Worm (Caenorhabditis elegans) whole organism, young adult: ENCODE results near the gene pnc-2.

Source experiments
- B0019.2 ChIP-seq: fragments of 200-800 bp; sonication (Bioruptor generic); conservative IDR thresholded peaks from 2 replicates; pipeline ENCODE4 v1.3.6; 2022; ENCODE audit warnings: missing genetic modification reagents, missing genetic modification characterization, missing compliant biosample characterization
- B0261.1 ChIP-seq: sonication (generic microtip); optimal IDR thresholded peaks from 2 replicates; lab custom pipeline; 2016; ENCODE audit warnings: mild to moderate bottlenecking, missing genetic modification characterization, moderate library complexity, missing compliant biosample characterization
- B0336.3 ChIP-seq: fragments of 200-800 bp; sonication (Bioruptor generic); IDR thresholded peaks from 2 replicates; pipeline ENCODE4 v1.3.6; 2022; ENCODE audit warnings: missing genetic modification characterization, missing compliant biosample characterization
- C17E4.6 ChIP-seq: fragments of 200-800 bp; sonication (Bioruptor generic); IDR thresholded peaks from 2 replicates; pipeline ENCODE4 v1.3.6; 2022; ENCODE audit warnings: missing genetic modification reagents, missing genetic modification characterization, missing compliant biosample characterization
- D2030.7 ChIP-seq: fragments of 200-800 bp; sonication (Bioruptor generic); IDR thresholded peaks from 2 replicates; pipeline ENCODE4 v1.3.6; 2022; ENCODE audit warnings: missing genetic modification reagents, missing genetic modification characterization, missing compliant biosample characterization
- F33H1.4 ChIP-seq: fragments of 200-800 bp; sonication (Bioruptor generic); IDR thresholded peaks from 2 replicates; pipeline ENCODE4 v1.3.6; 2022; ENCODE audit warnings: missing genetic modification reagents, missing genetic modification characterization, missing compliant biosample characterization
- F55B11.4 ChIP-seq: sonication (generic microtip); optimal IDR thresholded peaks from 2 replicates; lab custom pipeline; 2016; ENCODE audit warnings: missing compliant biosample characterization, missing genetic modification characterization, borderline replicate concordance; ENCODE audit not compliant: insufficient read depth
- K12H6.12 ChIP-seq: fragments of 200-800 bp; sonication (Bioruptor generic); optimal IDR thresholded peaks from 2 replicates; lab custom pipeline; 2018; ENCODE audit warnings: mild to moderate bottlenecking, missing genetic modification characterization, missing compliant biosample characterization
- T26A5.8 ChIP-seq: sonication (generic microtip); optimal IDR thresholded peaks from 2 replicates; lab custom pipeline; 2016; ENCODE audit warnings: missing genetic modification characterization, missing compliant biosample characterization
- Y53F4B.3 ChIP-seq: fragments of 200-800 bp; sonication (Bioruptor generic); IDR thresholded peaks from 2 replicates; pipeline ENCODE4 v1.3.6; 2022; ENCODE audit warnings: missing genetic modification reagents, missing genetic modification characterization, missing compliant biosample characterization
- Y53G8AR.9 ChIP-seq: fragments of 200-800 bp; sonication (Bioruptor generic); conservative IDR thresholded peaks from 2 replicates; pipeline ENCODE4 v1.3.6; 2022; ENCODE audit warnings: missing genetic modification reagents, missing genetic modification characterization, missing compliant biosample characterization
- Y79H2A.3 ChIP-seq: fragments of 200-800 bp; sonication (Bioruptor generic); conservative IDR thresholded peaks from 2 replicates; pipeline ENCODE4 v1.3.6; 2022; ENCODE audit warnings: missing genetic modification reagents, missing genetic modification characterization, missing compliant biosample characterization
- aptf-2 ChIP-seq: fragments of 200-800 bp; sonication (Bioruptor generic); conservative IDR thresholded peaks from 2 replicates; pipeline ENCODE4 v1.3.6; 2022; ENCODE audit warnings: missing genetic modification reagents, missing genetic modification characterization, missing compliant biosample characterization
- aptf-3 ChIP-seq: fragments of 200-800 bp; sonication (Bioruptor generic); IDR thresholded peaks from 2 replicates; pipeline ENCODE4 v1.3.6; 2022; ENCODE audit warnings: missing genetic modification characterization, missing compliant biosample characterization
- attf-5 ChIP-seq: fragments of 200-800 bp; sonication (Bioruptor generic); optimal IDR thresholded peaks from 2 replicates; lab custom pipeline; 2018; ENCODE audit warnings: mild to moderate bottlenecking, missing genetic modification characterization, missing compliant biosample characterization
- ccch-3 ChIP-seq: fragments of 200-800 bp; sonication (Bioruptor generic); optimal IDR thresholded peaks from 2 replicates; lab custom pipeline; 2018; ENCODE audit warnings: mild to moderate bottlenecking, missing genetic modification characterization, missing compliant biosample characterization
- cebp-2 ChIP-seq: fragments of 200-800 bp; sonication (Bioruptor generic); IDR thresholded peaks from 2 replicates; pipeline ENCODE4 v1.3.6; 2022; ENCODE audit warnings: missing genetic modification characterization, missing compliant biosample characterization
- ceh-100 ChIP-seq: fragments of 200-800 bp; sonication (Bioruptor generic); IDR thresholded peaks from 2 replicates; pipeline ENCODE4 v1.3.6; 2022; ENCODE audit warnings: missing genetic modification reagents, missing genetic modification characterization, missing compliant biosample characterization
- ceh-40 ChIP-seq: fragments of 200-800 bp; sonication (Bioruptor generic); IDR thresholded peaks from 2 replicates; pipeline ENCODE4 v1.3.6; 2022; ENCODE audit warnings: missing genetic modification characterization, missing compliant biosample characterization
- ceh-91 ChIP-seq: fragments of 200-800 bp; sonication (Bioruptor generic); IDR thresholded peaks from 2 replicates; pipeline ENCODE4 v1.3.6; 2022; ENCODE audit warnings: missing genetic modification reagents, missing genetic modification characterization, missing compliant biosample characterization
- chd-7 ChIP-seq: sonication (generic microtip); optimal IDR thresholded peaks from 2 replicates; lab custom pipeline; 2016; ENCODE audit warnings: mild to moderate bottlenecking, missing genetic modification characterization, moderate library complexity, missing compliant biosample characterization
- efl-1 ChIP-seq: fragments of 150-350 bp; optimal IDR thresholded peaks from 2 replicates; lab custom pipeline; 2014; ENCODE audit warnings: missing biosample characterization, missing genetic modification reagents, missing genetic modification characterization
- egl-18 ChIP-seq: fragments of 200-800 bp; sonication (Bioruptor generic); IDR thresholded peaks from 2 replicates; pipeline ENCODE4 v1.3.6; 2022; ENCODE audit warnings: missing genetic modification reagents, missing genetic modification characterization, missing compliant biosample characterization
- ekl-4 ChIP-seq: fragments of 200-800 bp; sonication (Bioruptor generic); IDR thresholded peaks from 2 replicates; pipeline ENCODE4 v1.3.6; 2022; ENCODE audit warnings: missing genetic modification reagents, missing genetic modification characterization, missing compliant biosample characterization
- fkh-3 ChIP-seq: sonication (generic microtip); optimal IDR thresholded peaks from 2 replicates; lab custom pipeline; 2016; ENCODE audit warnings: mild to moderate bottlenecking, missing genetic modification characterization, missing compliant biosample characterization
- gei-17 ChIP-seq: fragments of 200-800 bp; sonication (Bioruptor generic); optimal IDR thresholded peaks from 2 replicates; lab custom pipeline; 2018; ENCODE audit warnings: mild to moderate bottlenecking, missing genetic modification characterization, missing compliant biosample characterization
- hmg-1.2 ChIP-seq: fragments of 200-800 bp; sonication (Bioruptor generic); IDR thresholded peaks from 2 replicates; pipeline ENCODE4 v1.3.6; 2022; ENCODE audit warnings: missing genetic modification reagents, missing genetic modification characterization, missing compliant biosample characterization
- hrde-1 ChIP-seq: sonication (generic microtip); optimal IDR thresholded peaks from 2 replicates; lab custom pipeline; 2016; ENCODE audit warnings: missing genetic modification characterization, mild to moderate bottlenecking, missing compliant biosample characterization, moderate library complexity, missing genotype, missing genetic modification reagents, borderline replicate concordance
- hsf-1 ChIP-seq: fragments of 200-800 bp; sonication (Bioruptor generic); IDR thresholded peaks from 2 replicates; pipeline ENCODE4 v1.3.6; 2022; ENCODE audit warnings: missing genetic modification reagents, missing genetic modification characterization, missing compliant biosample characterization
- lin-40 ChIP-seq: sonication (generic microtip); optimal IDR thresholded peaks from 2 replicates; lab custom pipeline; 2016; ENCODE audit warnings: missing genetic modification characterization, mild to moderate bottlenecking, missing compliant biosample characterization, missing genotype, missing genetic modification reagents
- lir-1 ChIP-seq: fragments of 200-800 bp; sonication (Bioruptor generic); conservative IDR thresholded peaks from 2 replicates; pipeline ENCODE4 v1.3.6; 2022; ENCODE audit warnings: missing genetic modification reagents, missing genetic modification characterization, missing compliant biosample characterization
- lsy-27 ChIP-seq: sonication (generic microtip); optimal IDR thresholded peaks from 2 replicates; lab custom pipeline; 2017; ENCODE audit warnings: missing genetic modification characterization, mild to moderate bottlenecking, missing compliant biosample characterization, antibody characterized with exemption, missing genotype, borderline replicate concordance; ENCODE audit not compliant: insufficient read depth
- madf-3 ChIP-seq: fragments of 200-800 bp; sonication (Bioruptor generic); IDR thresholded peaks from 2 replicates; pipeline ENCODE4 v1.3.6; 2022; ENCODE audit warnings: missing genetic modification reagents, missing genetic modification characterization, missing compliant biosample characterization
- madf-6 ChIP-seq: fragments of 200-800 bp; sonication (Bioruptor generic); IDR thresholded peaks from 2 replicates; pipeline ENCODE4 v1.3.6; 2022; ENCODE audit warnings: missing genetic modification reagents, missing genetic modification characterization, missing compliant biosample characterization
- madf-8 ChIP-seq: fragments of 200-800 bp; sonication (Bioruptor generic); conservative IDR thresholded peaks from 2 replicates; pipeline ENCODE4 v1.3.6; 2022; ENCODE audit warnings: missing genetic modification reagents, missing genetic modification characterization, missing compliant biosample characterization
- mel-28 ChIP-seq: sonication (generic microtip); optimal IDR thresholded peaks from 2 replicates; lab custom pipeline; 2016; ENCODE audit warnings: borderline replicate concordance, mild to moderate bottlenecking, missing genetic modification characterization, missing compliant biosample characterization
- nfyb-1 ChIP-seq: fragments of 200-800 bp; sonication (Bioruptor generic); IDR thresholded peaks from 2 replicates; pipeline ENCODE4 v1.3.6; 2022; ENCODE audit warnings: missing genetic modification reagents, missing genetic modification characterization, missing compliant biosample characterization
- pbrm-1 ChIP-seq: fragments of 200-800 bp; sonication (Bioruptor generic); IDR thresholded peaks from 2 replicates; pipeline ENCODE4 v1.3.6; 2022; ENCODE audit warnings: missing genetic modification reagents, missing genetic modification characterization, missing compliant biosample characterization
- sdz-38 ChIP-seq: sonication (generic microtip); optimal IDR thresholded peaks from 2 replicates; lab custom pipeline; 2016; ENCODE audit warnings: missing genotype, missing genetic modification characterization, missing compliant biosample characterization
- snpc-4 ChIP-seq, 5 experiments: fragments of 150-350 bp in 1 of 5; sonication (generic microtip) in 4 of 5; optimal IDR thresholded peaks; 2 replicates each; lab custom pipeline; 2014 to 2018; ENCODE audit warnings: missing genetic modification characterization in 5 of 5, missing biosample characterization in 3 of 5, antibody characterized with exemption in 2 of 5, mild to moderate bottlenecking in 2 of 5, missing compliant biosample characterization in 2 of 5, missing genotype in 2 of 5, moderate library complexity in 2 of 5, missing genetic modification reagents in 1 of 5
- tbx-9 ChIP-seq: sonication (generic microtip); optimal IDR thresholded peaks from 2 replicates; lab custom pipeline; 2016; ENCODE audit warnings: borderline replicate concordance, missing genetic modification characterization, inconsistent platforms, missing compliant biosample characterization
- tlf-1 ChIP-seq: fragments of 200-800 bp; sonication (Bioruptor generic); optimal IDR thresholded peaks from 2 replicates; lab custom pipeline; 2018; ENCODE audit warnings: mild to moderate bottlenecking, missing genetic modification characterization, missing compliant biosample characterization
- zfh-2 ChIP-seq: fragments of 200-800 bp; sonication (Bioruptor generic); conservative IDR thresholded peaks from 2 replicates; pipeline ENCODE4 v1.3.6; 2022; ENCODE audit warnings: missing genetic modification reagents, missing genetic modification characterization, missing compliant biosample characterization
- ztf-28 ChIP-seq: fragments of 200-800 bp; sonication (Bioruptor generic); IDR thresholded peaks from 2 replicates; pipeline ENCODE4 v1.3.6; 2022; ENCODE audit warnings: missing genetic modification reagents, missing genetic modification characterization, missing compliant biosample characterization
- ztf-3 ChIP-seq: fragments of 200-800 bp; sonication (Bioruptor generic); optimal IDR thresholded peaks from 2 replicates; lab custom pipeline; 2018; ENCODE audit warnings: mild to moderate bottlenecking, missing genetic modification characterization, missing compliant biosample characterization
- ztf-6 ChIP-seq: fragments of 200-800 bp; sonication (Bioruptor generic); IDR thresholded peaks from 2 replicates; pipeline ENCODE4 v1.3.6; 2022; ENCODE audit warnings: missing genetic modification reagents, missing genetic modification characterization, missing compliant biosample characterization

The pnc-2 gene

DNA sequence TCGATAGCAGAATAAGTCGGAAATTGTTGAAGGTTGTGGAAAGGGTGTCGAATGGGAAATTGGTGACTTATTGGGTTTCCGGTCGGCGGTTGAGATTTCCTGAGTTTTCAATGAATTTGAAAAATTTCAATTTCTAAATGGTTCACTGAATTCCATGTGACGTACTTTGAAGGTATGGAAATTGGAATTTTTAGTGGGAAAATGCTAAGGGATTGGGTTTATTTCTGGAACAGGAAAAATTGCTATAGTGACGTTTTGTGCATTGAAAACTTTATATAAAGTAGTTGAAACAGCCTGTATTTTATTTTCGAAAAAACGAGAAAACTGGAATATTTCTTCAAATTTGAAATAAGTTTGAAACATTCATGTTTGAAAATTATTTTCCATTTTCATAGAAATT, at the start of gene pnc-2:
TSS of gene pnc-2 (minus strand) at position 101 of the 400 bp plus-strand sequence.
- no peak for TF ChIP-seq attf-5 (GFP tag; lab: Kevin White, UChicago)
- no peak for TF ChIP-seq K12H6.12 (tag; lab: Kevin White, UChicago)
- no peak for TF ChIP-seq pbrm-1 (GFP tag; lab: Robert Waterston, UW)
- TF ChIP-seq Y53F4B.3 (GFP tag; lab: Robert Waterston, UW): no peak
- TF ChIP-seq Y53G8AR.9: no peak
- TF ChIP-seq snpc-4 (GFP tag; optimal IDR thresholded peaks at IDR 0.05; lab: Kevin White, UChicago): no peak
- TF ChIP-seq snpc-4 (tag; optimal IDR thresholded peaks at IDR 0.05; lab: Kevin White, UChicago): no peak
- no peak for TF ChIP-seq ztf-3 (GFP tag; lab: Kevin White, UChicago)
- no peak for TF ChIP-seq ceh-91 (GFP tag; lab: Robert Waterston, UW)
- no peak for TF ChIP-seq B0336.3 (GFP tag; lab: Robert Waterston, UW)
- no peak for TF ChIP-seq madf-6
- TF ChIP-seq B0019.2: no peak

DNA sequence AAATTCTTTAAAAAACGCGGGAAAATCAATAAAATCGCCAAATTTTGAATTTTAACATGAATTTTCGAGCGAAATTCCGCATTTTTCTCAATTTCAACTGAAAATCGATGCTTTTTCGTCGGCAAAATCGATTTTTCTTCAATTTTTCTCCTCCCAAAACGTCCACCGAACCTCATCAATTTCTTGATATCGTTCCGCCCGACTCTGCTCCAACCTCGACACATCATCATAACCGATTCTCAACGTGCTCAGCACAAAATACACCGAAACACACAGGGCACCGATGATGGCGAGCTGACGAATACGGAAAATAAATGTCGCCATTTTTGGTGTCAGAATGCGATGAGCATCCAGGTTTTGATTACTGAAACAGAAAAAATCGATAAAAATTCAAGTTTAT, 49.1 kb upstream of the pnc-2 start, which contains the start of gene Y41E3.1:
TSS of gene Y41E3.1 (minus strand) at position 324 of the 400 bp plus-strand sequence.
- TF ChIP-seq lir-1 (GFP tag; lab: Robert Waterston, UW) (no peak), tlf-1 (GFP tag; lab: Kevin White, UChicago) (no peak), egl-18 (no peak), B0019.2 (no peak), F55B11.4 (tag; lab: Kevin White, UChicago) (no peak), mel-28 (no peak), ceh-40 (no peak), hrde-1 (tag; lab: Kevin White, UChicago) (no peak), lin-40 (no peak), aptf-3 (no peak), D2030.7 (GFP tag; lab: Robert Waterston, UW) (0 out of 2 replicates have a peak, but pooled peaks have one; percentile 24), hmg-1.2 (0 out of 2 replicates have a peak, but pooled peaks have one; percentile 24), zfh-2 (GFP tag; lab: Robert Waterston, UW) (no peak), ceh-100 (GFP tag; lab: Robert Waterston, UW) (no peak), T26A5.8 (no peak), chd-7 (tag; lab: Kevin White, UChicago) (no peak), hsf-1 (GFP tag; lab: Robert Waterston, UW) (peak; percentile 65), sdz-38 (no peak), ccch-3 (no peak), B0261.1 (tag; lab: Kevin White, UChicago) (no peak), lsy-27 (tag; lab: Kevin White, UChicago) (no peak), gei-17 (GFP tag; lab: Kevin White, UChicago) (no peak), ztf-28 (GFP tag; lab: Robert Waterston, UW) (no peak), pbrm-1 (GFP tag; lab: Robert Waterston, UW) (0 out of 2 replicates have a peak, but pooled peaks have one; percentile 45), efl-1 (no peak), madf-3 (GFP tag; lab: Robert Waterston, UW) (peak; percentile 57; the same call in 1 of the 2 replicates), madf-6 (0 out of 2 replicates have a peak, but pooled peaks have one; percentile 32), madf-8 (GFP tag; lab: Robert Waterston, UW) (no peak), C17E4.6 (no peak), cebp-2 (GFP tag; lab: Robert Waterston, UW) (no peak), F33H1.4 (GFP tag; lab: Robert Waterston, UW) (0 out of 2 replicates have a peak, but pooled peaks have one; percentile 8), Y79H2A.3 (GFP tag; lab: Robert Waterston, UW) (no peak), tbx-9 (no peak), ztf-6 (GFP tag; lab: Robert Waterston, UW) (no peak), fkh-3 (tag; lab: Kevin White, UChicago) (no peak), aptf-2 (no peak), nfyb-1 (GFP tag; lab: Robert Waterston, UW) (no peak), ekl-4 (GFP tag; lab: Robert Waterston, UW) (no peak)
